Fruit fly (Drosophila melanogaster): ENCODE results near the gene Cyp4d1.

Gene Cyp4d1

DNA sequence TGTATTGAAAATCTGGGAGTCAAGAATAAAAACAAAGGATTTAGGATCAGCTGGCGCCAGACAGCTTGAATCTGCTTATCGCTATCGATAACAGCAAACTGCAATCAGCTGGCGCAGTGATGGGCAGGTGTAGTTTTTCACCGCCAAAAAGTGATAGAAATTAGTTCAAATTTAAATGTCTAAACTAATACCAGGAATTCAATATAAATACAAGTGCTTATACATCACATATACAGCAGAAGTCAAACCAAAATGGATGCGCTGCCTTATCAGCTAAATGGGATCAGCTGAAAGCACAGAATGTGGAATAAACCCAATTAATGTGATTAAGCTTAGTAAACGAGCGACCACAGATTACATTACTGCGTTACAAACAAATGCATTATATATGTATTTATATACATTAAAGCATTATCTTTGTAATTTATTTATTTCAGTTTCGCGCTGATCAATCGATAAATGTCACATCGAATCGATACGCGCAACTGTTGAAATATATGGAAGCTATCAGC lies 18.8 kb upstream of the Cyp4d1 start, which contains the start of gene pn:
Gene pn, plus strand, starts transcription at position 462 of the 512 bp plus-strand sequence.
- no peak for TF ChIP-seq sv (GFP tag; optimal IDR thresholded peaks at IDR 0.05)
- TF ChIP-seq Myc (optimal IDR thresholded peaks at IDR 0.05), result peak; percentile 71
- no peak for TF ChIP-seq Mio (GFP tag; optimal IDR thresholded peaks at IDR 0.05)
- TF ChIP-seq Hr83 (GFP tag; optimal IDR thresholded peaks at IDR 0.05; ENCODE audit: poor library complexity, severe bottlenecking), result no peak
- no peak for TF ChIP-seq Hnf4 (GFP tag; optimal IDR thresholded peaks at IDR 0.05)
- no peak for TF ChIP-seq HLH106 (tag; optimal IDR thresholded peaks at IDR 0.05)
- TF ChIP-seq Dfd (GFP tag; optimal IDR thresholded peaks at IDR 0.05), result no peak
- TF ChIP-seq tai (GFP tag; optimal IDR thresholded peaks at IDR 0.05), result no peak
- TF ChIP-seq fru (GFP tag; optimal IDR thresholded peaks at IDR 0.05), result no peak
- no peak for TF ChIP-seq Rel (GFP tag; optimal IDR thresholded peaks at IDR 0.05)
- TF ChIP-seq Rel (tag; optimal IDR thresholded peaks at IDR 0.05), result peak; percentile 20
- TF ChIP-seq CG32264 (GFP tag; optimal IDR thresholded peaks at IDR 0.05), result no peak
- TF ChIP-seq ey (GFP tag; optimal IDR thresholded peaks at IDR 0.05), result no peak
- no peak for TF ChIP-seq brk (GFP tag; optimal IDR thresholded peaks at IDR 0.05)
- TF ChIP-seq CrebA (GFP tag; optimal IDR thresholded peaks at IDR 0.05; ENCODE audit: borderline replicate concordance), result no peak
- no peak for TF ChIP-seq br (GFP tag; optimal IDR thresholded peaks at IDR 0.05)

DNA sequence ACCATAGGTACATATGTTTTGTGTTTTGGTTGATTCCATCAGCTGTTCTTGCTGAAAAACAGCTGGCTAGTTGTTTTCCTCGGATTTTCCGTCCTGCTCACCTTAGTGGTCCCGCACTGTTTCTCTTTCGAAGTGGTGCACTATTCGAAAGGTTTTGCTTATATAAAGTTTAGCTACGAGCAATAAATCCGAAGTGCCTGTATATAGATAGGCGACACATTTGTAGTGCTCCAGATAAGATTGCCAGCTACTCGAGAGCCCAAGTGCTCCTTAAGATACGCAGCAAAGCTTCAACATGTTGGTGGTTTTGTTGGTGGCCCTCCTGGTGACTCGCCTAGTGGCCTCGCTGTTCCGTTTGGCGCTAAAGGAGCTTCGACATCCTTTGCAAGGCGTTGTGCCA lies 16.8 kb upstream of the Cyp4d1 start, which contains the start of gene Cyp4ae1:
Gene Cyp4ae1, plus strand, starts transcription at position 206 of the 400 bp plus-strand sequence.
- no peak for TF ChIP-seq Dfd (GFP tag; optimal IDR thresholded peaks at IDR 0.05)
- TF ChIP-seq lola (GFP tag; optimal IDR thresholded peaks at IDR 0.05), result no peak
- no peak for TF ChIP-seq Mio (GFP tag; optimal IDR thresholded peaks at IDR 0.05)
- no peak for TF ChIP-seq sv (GFP tag; optimal IDR thresholded peaks at IDR 0.05)
- TF ChIP-seq HLH106 (tag; optimal IDR thresholded peaks at IDR 0.05), result no peak
- TF ChIP-seq sage (GFP tag; optimal IDR thresholded peaks at IDR 0.05), result no peak
- TF ChIP-seq Rel (GFP tag; optimal IDR thresholded peaks at IDR 0.05), result no peak
- no peak for TF ChIP-seq Rel (tag; optimal IDR thresholded peaks at IDR 0.05)
- no peak for TF ChIP-seq rgr (GFP tag; optimal IDR thresholded peaks at IDR 0.05)
- TF ChIP-seq jim (GFP tag; optimal IDR thresholded peaks at IDR 0.05), result no peak
- TF ChIP-seq Dif (GFP tag; optimal IDR thresholded peaks at IDR 0.05; ENCODE audit: partially characterized antibody), result no peak
- TF ChIP-seq fru (GFP tag; optimal IDR thresholded peaks at IDR 0.05), result no peak
- TF ChIP-seq woc (GFP tag; optimal IDR thresholded peaks at IDR 0.05), result no peak

DNA sequence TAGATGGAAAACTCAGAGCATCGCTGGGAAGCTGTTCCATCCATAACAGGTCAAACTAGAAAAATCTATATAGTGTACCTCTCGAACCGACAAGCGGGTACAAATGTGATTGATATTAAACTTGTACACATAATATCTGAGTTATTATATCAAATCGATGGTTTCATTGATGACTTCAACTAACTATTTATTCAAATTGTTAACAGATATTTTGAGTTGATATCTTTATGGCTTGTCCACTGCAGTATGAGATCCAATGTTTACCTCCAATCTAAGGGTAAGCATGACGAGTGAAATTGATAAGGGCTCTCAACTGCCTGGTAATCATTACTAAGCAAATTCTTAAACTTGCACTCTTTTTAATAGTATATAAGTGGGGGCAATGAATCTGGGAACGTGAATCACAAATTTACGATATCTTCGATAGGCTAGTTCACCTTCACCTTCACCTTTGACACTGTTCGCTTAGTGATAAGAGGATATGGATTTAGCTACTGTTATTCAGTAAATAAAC lies 14.0 kb upstream of the Cyp4d1 start, which contains the start of gene Cyp4d2:
Gene Cyp4d2, plus strand, starts transcription at position 51 of the 514 bp plus-strand sequence.
- TF ChIP-seq Jra (GFP tag; optimal IDR thresholded peaks at IDR 0.05), result no peak
- no peak for TF ChIP-seq Dif (GFP tag; optimal IDR thresholded peaks at IDR 0.05; ENCODE audit: partially characterized antibody)
- no peak for TF ChIP-seq HLH106 (tag; optimal IDR thresholded peaks at IDR 0.05)
- TF ChIP-seq Rel (GFP tag; optimal IDR thresholded peaks at IDR 0.05), result no peak
- no peak for TF ChIP-seq Rel (tag; optimal IDR thresholded peaks at IDR 0.05)
- no peak for TF ChIP-seq CG9705 (GFP tag; optimal IDR thresholded peaks at IDR 0.05)
- no peak for TF ChIP-seq Sp1 (GFP tag; optimal IDR thresholded peaks at IDR 0.05)
- TF ChIP-seq psq (GFP tag; optimal IDR thresholded peaks at IDR 0.05), result no peak
- no peak for TF ChIP-seq Mio (GFP tag; optimal IDR thresholded peaks at IDR 0.05)
- TF ChIP-seq N (GFP tag; optimal IDR thresholded peaks at IDR 0.05), result no peak
- no peak for TF ChIP-seq foxo (GFP tag; optimal IDR thresholded peaks at IDR 0.05)
- no peak for TF ChIP-seq ey (GFP tag; optimal IDR thresholded peaks at IDR 0.05)
- TF ChIP-seq Hr83 (GFP tag; optimal IDR thresholded peaks at IDR 0.05; ENCODE audit: poor library complexity, severe bottlenecking), result no peak
- TF ChIP-seq dsf (GFP tag; optimal IDR thresholded peaks at IDR 0.05; ENCODE audit: borderline replicate concordance), result no peak
- TF ChIP-seq fru (GFP tag; optimal IDR thresholded peaks at IDR 0.05), result no peak
- TF ChIP-seq Dfd (GFP tag; optimal IDR thresholded peaks at IDR 0.05), result no peak
- TF ChIP-seq usp (GFP tag; optimal IDR thresholded peaks at IDR 0.05), result no peak
- no peak for TF ChIP-seq CrebA (GFP tag; optimal IDR thresholded peaks at IDR 0.05; ENCODE audit: borderline replicate concordance)
- TF ChIP-seq woc (GFP tag; optimal IDR thresholded peaks at IDR 0.05), result no peak
- TF ChIP-seq pan (optimal IDR thresholded peaks at IDR 0.05), result no peak
- no peak for TF ChIP-seq Myc (optimal IDR thresholded peaks at IDR 0.05)

DNA sequence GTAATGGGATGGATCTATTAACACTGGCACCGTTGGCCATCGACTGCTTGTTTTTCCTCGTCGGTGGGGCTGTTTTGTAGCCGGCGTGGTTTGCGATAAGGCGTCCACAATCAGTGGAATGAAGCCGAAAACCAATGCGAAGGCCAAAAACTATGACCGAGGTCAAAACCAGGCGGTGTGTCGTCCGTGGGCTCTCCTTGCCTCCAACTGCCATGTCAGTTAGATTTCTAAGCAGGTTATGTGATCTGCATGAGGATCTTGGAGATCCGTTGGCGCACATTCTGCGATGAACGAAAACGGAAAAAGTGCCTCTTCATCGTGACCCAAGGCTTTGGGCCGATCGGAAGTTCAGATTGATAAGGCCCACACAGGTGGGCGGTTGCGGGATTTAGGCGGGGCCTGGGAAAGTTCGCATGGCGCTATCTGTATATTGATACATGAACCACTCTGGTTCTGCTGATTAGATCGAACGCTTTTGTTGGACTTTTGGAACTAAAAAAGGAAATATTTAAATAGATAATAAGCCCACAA lies 13.3 kb upstream of the Cyp4d1 start, which contains the start of gene Cyp4d14:
Gene Cyp4d14, minus strand, starts transcription at position 51 of the 531 bp plus-strand sequence.
- TF ChIP-seq Vsx2 (GFP tag; optimal IDR thresholded peaks at IDR 0.05; ENCODE audit: partially characterized antibody), result no peak
- no peak for TF ChIP-seq Sp1 (GFP tag; optimal IDR thresholded peaks at IDR 0.05)
- TF ChIP-seq lola (GFP tag; optimal IDR thresholded peaks at IDR 0.05), result no peak
- TF ChIP-seq Rel (GFP tag; optimal IDR thresholded peaks at IDR 0.05), result no peak
- TF ChIP-seq Rel (tag; optimal IDR thresholded peaks at IDR 0.05), result no peak
- no peak for TF ChIP-seq ey (GFP tag; optimal IDR thresholded peaks at IDR 0.05)
- no peak for TF ChIP-seq CG32264 (GFP tag; optimal IDR thresholded peaks at IDR 0.05)
- no peak for TF ChIP-seq GATAd (GFP tag; optimal IDR thresholded peaks at IDR 0.05)
- no peak for TF ChIP-seq usp (GFP tag; optimal IDR thresholded peaks at IDR 0.05)
- TF ChIP-seq sv (GFP tag; optimal IDR thresholded peaks at IDR 0.05), result no peak
- TF ChIP-seq jim (GFP tag; optimal IDR thresholded peaks at IDR 0.05), result no peak
- TF ChIP-seq dl (GFP tag; optimal IDR thresholded peaks at IDR 0.05; ENCODE audit: insufficient read depth in 1 of 2, partially characterized antibody in 2 of 2), result no peak
- TF ChIP-seq Hr83 (GFP tag; optimal IDR thresholded peaks at IDR 0.05; ENCODE audit: poor library complexity, severe bottlenecking), result no peak
